Fruit fly (Drosophila melanogaster): Measurements from ENCODE around the gene Ir76a.

dm6 chr3L:19801105-19801504 lies 2.0 kb downstream of the Ir76a start, which contains the start of gene CG14102:
- TF ChIP-seq pan (optimal IDR thresholded peaks at IDR 0.05) (no peak), Dfd (GFP tag; optimal IDR thresholded peaks at IDR 0.05) (no peak), Abd-B (GFP tag; optimal IDR thresholded peaks at IDR 0.05) (no peak), Dif (GFP tag; optimal IDR thresholded peaks at IDR 0.05; ENCODE audit: partially characterized antibody) (no peak), Mio (GFP tag; optimal IDR thresholded peaks at IDR 0.05) (no peak), rgr (GFP tag; optimal IDR thresholded peaks at IDR 0.05) (no peak), psq (GFP tag; optimal IDR thresholded peaks at IDR 0.05) (no peak), usp (GFP tag; optimal IDR thresholded peaks at IDR 0.05) (no peak), Hr78 (GFP tag; optimal IDR thresholded peaks at IDR 0.05) (no peak), OdsH (GFP tag; optimal IDR thresholded peaks at IDR 0.05) (no peak), Rel (GFP tag; optimal IDR thresholded peaks at IDR 0.05) (no peak), Rel (tag; optimal IDR thresholded peaks at IDR 0.05) (no peak), dl (GFP tag; optimal IDR thresholded peaks at IDR 0.05; ENCODE audit: insufficient read depth in 1 of 2, partially characterized antibody in 2 of 2) (no peak), GATAd (GFP tag; optimal IDR thresholded peaks at IDR 0.05) (no peak), fru (GFP tag; optimal IDR thresholded peaks at IDR 0.05) (no peak)

Measured in whole organism, wandering third instar larva.